Fruit fly (Drosophila melanogaster) whole organism, embryonic: Measurements from ENCODE around the gene CG33090.

ENCODE experiments used
- Awh ChIP-seq: fragments of 200-800 bp; sonication (Bioruptor generic); IDR thresholded peaks from 2 replicates; pipeline ENCODE4, ENCODE4 v1.3.6; 2022; ENCODE audit warnings: missing biosample characterization, missing genetic modification characterization
- Blimp-1 ChIP-seq: fragments of 200-800 bp; sonication (Bioruptor generic); optimal IDR thresholded peaks from 3 replicates; lab custom pipeline; 2018; ENCODE audit warnings: missing biosample characterization, missing genetic modification characterization, mild to moderate bottlenecking, moderate library complexity, missing genetic modification reagents
- CG10209 ChIP-seq: fragments of 200-800 bp; sonication (Bioruptor generic); optimal IDR thresholded peaks from 3 replicates; lab custom pipeline; 2017; ENCODE audit warnings: missing biosample characterization, mild to moderate bottlenecking, missing genetic modification characterization, missing genetic modification reagents
- CG12219 ChIP-seq: fragments of 200-800 bp; sonication (Bioruptor generic); optimal IDR thresholded peaks from 3 replicates; lab custom pipeline; 2018; ENCODE audit warnings: missing biosample characterization, mild to moderate bottlenecking, missing genetic modification characterization
- CG1603 ChIP-seq: fragments of 200-800 bp; sonication (Bioruptor generic); optimal IDR thresholded peaks from 2 replicates; lab custom pipeline; 2019; ENCODE audit warnings: missing biosample characterization, mild to moderate bottlenecking, missing genetic modification characterization, moderate library complexity
- CG17359 ChIP-seq: fragments of 200-800 bp; sonication (Bioruptor generic); optimal IDR thresholded peaks from 3 replicates; lab custom pipeline; 2018; ENCODE audit warnings: missing biosample characterization, mild to moderate bottlenecking, missing genetic modification characterization, moderate library complexity
- CG17385 ChIP-seq: fragments of 200-800 bp; sonication (Bioruptor generic); optimal IDR thresholded peaks from 3 replicates; lab custom pipeline; 2018; ENCODE audit warnings: missing biosample characterization, mild to moderate bottlenecking, missing genetic modification characterization
- CG17568 ChIP-seq: fragments of 200-800 bp; sonication (Bioruptor generic); optimal IDR thresholded peaks from 2 replicates; lab custom pipeline; 2018; ENCODE audit warnings: missing biosample characterization, mild to moderate bottlenecking, missing genetic modification characterization, moderate library complexity
- CG18619 ChIP-seq: fragments of 200-800 bp; sonication (Bioruptor generic); optimal IDR thresholded peaks from 3 replicates; lab custom pipeline; 2017; ENCODE audit warnings: missing biosample characterization, mild to moderate bottlenecking, missing genetic modification characterization
- CG2202 ChIP-seq: fragments of 200-800 bp; sonication (Bioruptor generic); optimal IDR thresholded peaks from 2 replicates; lab custom pipeline; 2018; ENCODE audit warnings: missing biosample characterization, mild to moderate bottlenecking, missing genetic modification characterization
- CG2678 ChIP-seq: fragments of 200-800 bp; sonication (Bioruptor generic); optimal IDR thresholded peaks from 3 replicates; lab custom pipeline; 2019; ENCODE audit warnings: missing biosample characterization, mild to moderate bottlenecking, missing genetic modification characterization, moderate library complexity
- CG2875 ChIP-seq: fragments of 200-800 bp; sonication (Bioruptor generic); optimal IDR thresholded peaks from 2 replicates; lab custom pipeline; 2017; ENCODE audit warnings: missing biosample characterization, mild to moderate bottlenecking, missing genetic modification characterization, missing genetic modification reagents
- CG31441 ChIP-seq: fragments of 200-800 bp; sonication (Bioruptor generic); IDR thresholded peaks from 2 replicates; pipeline ENCODE4 v1.3.6; 2022; ENCODE audit warnings: missing biosample characterization, missing genetic modification characterization
- CG32767 ChIP-seq: fragments of 200-800 bp; sonication (Bioruptor generic); IDR thresholded peaks from 2 replicates; pipeline ENCODE4 v1.3.6; 2022; ENCODE audit warnings: missing biosample characterization, missing genetic modification characterization
- CG34376 ChIP-seq: fragments of 200-800 bp; sonication (Bioruptor generic); optimal IDR thresholded peaks from 2 replicates; lab custom pipeline; 2018; ENCODE audit warnings: missing biosample characterization, mild to moderate bottlenecking, missing genetic modification characterization
- CG4360 ChIP-seq: fragments of 200-800 bp; sonication (Bioruptor generic); IDR thresholded peaks from 2 replicates; pipeline ENCODE4 v1.3.6; 2022; ENCODE audit warnings: missing biosample characterization, missing genetic modification characterization
- CG4854 ChIP-seq: fragments of 200-800 bp; sonication (Bioruptor generic); optimal IDR thresholded peaks from 2 replicates; lab custom pipeline; 2016; ENCODE audit warnings: missing biosample characterization, missing genetic modification characterization, inconsistent platforms
- CG7357 ChIP-seq: fragments of 200-800 bp; sonication (Bioruptor generic); IDR thresholded peaks from 3 replicates; pipeline ENCODE4 v1.3.6; 2022; ENCODE audit warnings: missing biosample characterization, missing genetic modification characterization
- CG8924 ChIP-seq: fragments of 200-800 bp; optimal IDR thresholded peaks from 3 replicates; lab custom pipeline; 2019; ENCODE audit warnings: missing biosample characterization, mild to moderate bottlenecking, missing genetic modification characterization, moderate library complexity
- D19B ChIP-seq: fragments of 200-800 bp; sonication (Bioruptor generic); optimal IDR thresholded peaks from 2 replicates; lab custom pipeline; 2017; ENCODE audit warnings: missing biosample characterization, mild to moderate bottlenecking, missing genetic modification characterization
- Dref ChIP-seq: fragments of 200-800 bp; sonication (Bioruptor generic); IDR thresholded peaks from 2 replicates; pipeline ENCODE4 v1.3.6; 2022; ENCODE audit warnings: missing biosample characterization, missing genetic modification characterization
- Fer3 ChIP-seq: fragments of 200-800 bp; sonication (Bioruptor generic); optimal IDR thresholded peaks from 2 replicates; lab custom pipeline; 2018; ENCODE audit warnings: missing biosample characterization, mild to moderate bottlenecking, missing genetic modification characterization, moderate library complexity
- Sox100B ChIP-seq: fragments of 200-800 bp; sonication (Bioruptor generic); optimal IDR thresholded peaks from 3 replicates; lab custom pipeline; 2018; ENCODE audit warnings: missing biosample characterization, mild to moderate bottlenecking, missing genetic modification characterization
- aop ChIP-seq: fragments of 200-800 bp; sonication (Bioruptor generic); IDR thresholded peaks from 2 replicates; pipeline ENCODE4 v1.3.6; 2022; ENCODE audit warnings: missing biosample characterization, missing genetic modification characterization
- bab2 ChIP-seq: fragments of 200-800 bp; sonication (Bioruptor generic); optimal IDR thresholded peaks from 2 replicates; lab custom pipeline; 2016; ENCODE audit warnings: missing biosample characterization, missing genetic modification characterization
- ci ChIP-seq: fragments of 200-800 bp; sonication (Bioruptor generic); IDR thresholded peaks from 3 replicates; pipeline ENCODE4 v1.3.6; 2022; ENCODE audit warnings: missing biosample characterization, missing genetic modification characterization
- dan ChIP-seq: fragments of 200-800 bp; sonication (Bioruptor generic); IDR thresholded peaks from 2 replicates; pipeline ENCODE4 v1.3.6; 2022; ENCODE audit warnings: missing biosample characterization, missing genetic modification characterization
- fd64A ChIP-seq: fragments of 200-800 bp; sonication (Bioruptor generic); optimal IDR thresholded peaks from 3 replicates; lab custom pipeline; 2018; ENCODE audit warnings: missing biosample characterization, mild to moderate bottlenecking, missing genetic modification characterization
- gem ChIP-seq: fragments of 200-800 bp; sonication (Bioruptor generic); optimal IDR thresholded peaks from 2 replicates; lab custom pipeline; 2019; ENCODE audit warnings: missing biosample characterization, mild to moderate bottlenecking, missing genetic modification characterization, moderate library complexity
- gsb-n ChIP-seq: fragments of 200-800 bp; sonication (Bioruptor generic); optimal IDR thresholded peaks from 3 replicates; lab custom pipeline; 2018; ENCODE audit warnings: missing biosample characterization, mild to moderate bottlenecking, missing genetic modification characterization
- insv ChIP-seq, 2 experiments: fragments of 200-800 bp; sonication (Bioruptor generic); optimal IDR thresholded peaks; 3 replicates each; lab custom pipeline; 2016 to 2018; ENCODE audit warnings: missing biosample characterization in 2 of 2, missing genetic modification characterization in 2 of 2
- ken ChIP-seq: fragments of 200-800 bp; sonication (Bioruptor generic); IDR thresholded peaks from 3 replicates; pipeline ENCODE4 v1.3.6; 2022; ENCODE audit warnings: missing biosample characterization, missing genetic modification characterization
- nau ChIP-seq: fragments of 200-800 bp; sonication (Bioruptor generic); optimal IDR thresholded peaks from 3 replicates; lab custom pipeline; 2017; ENCODE audit warnings: missing biosample characterization, mild to moderate bottlenecking, missing genetic modification characterization, missing genetic modification reagents
- sc ChIP-seq, 3 experiments: fragments of >200 bp in 2 of 3; fragments of 200-800 bp in 1 of 3; sonication (Bioruptor generic) in 1 of 3; optimal IDR thresholded peaks; 2 replicates in 2 of 3; 3 replicates in 1 of 3; lab custom pipeline; 2017; ENCODE audit warnings: mild to moderate bottlenecking in 1 of 3, missing biosample characterization in 1 of 3, missing genetic modification characterization in 1 of 3, missing genetic modification reagents in 1 of 3
- seq ChIP-seq: fragments of 200-800 bp; sonication (Bioruptor generic); IDR thresholded peaks from 2 replicates; pipeline ENCODE4 v1.3.6; 2022; ENCODE audit warnings: missing biosample characterization, missing genetic modification characterization
- sob ChIP-seq: fragments of 200-800 bp; sonication (Bioruptor generic); IDR thresholded peaks from 2 replicates; pipeline ENCODE4 v1.3.6; 2022; ENCODE audit warnings: missing biosample characterization, missing genetic modification characterization
- unpg ChIP-seq: fragments of 200-800 bp; sonication (Bioruptor generic); optimal IDR thresholded peaks from 3 replicates; lab custom pipeline; 2018; ENCODE audit warnings: missing biosample characterization, mild to moderate bottlenecking, missing genetic modification characterization, moderate library complexity
- vfl ChIP-seq: fragments of 200-800 bp; sonication (Bioruptor generic); optimal IDR thresholded peaks from 2 replicates; lab custom pipeline; 2016; ENCODE audit warnings: missing biosample characterization, missing genetic modification characterization
- wek ChIP-seq: fragments of 200-800 bp; sonication (Bioruptor generic); optimal IDR thresholded peaks from 3 replicates; lab custom pipeline; 2018; ENCODE audit warnings: missing biosample characterization, mild to moderate bottlenecking, missing genetic modification characterization, moderate library complexity
- zen2 ChIP-seq: fragments of 200-800 bp; sonication (Bioruptor generic); IDR thresholded peaks from 3 replicates; pipeline ENCODE4 v1.3.6; 2022; ENCODE audit warnings: missing biosample characterization, missing genetic modification characterization; ENCODE audit not compliant: partially characterized antibody
- zfh1 ChIP-seq: fragments of 200-800 bp; sonication (Bioruptor generic); IDR thresholded peaks from 3 replicates; pipeline ENCODE4 v1.3.6; 2022; ENCODE audit warnings: missing biosample characterization, missing genetic modification characterization

The CG33090 gene

DNA sequence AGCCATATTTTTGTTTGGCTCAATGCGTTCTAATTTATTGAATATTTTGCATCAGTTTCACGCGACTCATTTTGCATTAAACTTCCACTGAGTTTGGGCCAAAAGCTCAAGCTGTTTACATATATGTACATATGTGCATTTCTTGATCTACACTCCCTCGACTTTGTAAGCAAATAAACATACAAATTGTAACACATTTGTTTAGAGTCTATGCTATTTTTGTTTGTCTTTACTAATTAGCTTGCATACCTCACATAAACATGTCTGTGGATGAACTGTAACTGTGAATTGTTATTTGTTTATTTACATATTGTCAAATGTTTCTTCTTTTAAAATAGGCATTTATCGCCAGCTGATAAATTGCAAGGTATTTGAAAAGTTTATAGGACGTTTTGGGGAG, 26.4 kb upstream of the CG33090 start (continued):
- TF ChIP-seq CG34376 (GFP tag; lab: Kevin White, UChicago) (no peak), CG2202 (peak; percentile 8), CG1603 (peak; percentile 61), CG17359 (peak; percentile 59), fd64A (GFP tag; lab: Kevin White, UChicago) (peak; percentile 44), bab2 (GFP tag; lab: Kevin White, UChicago) (peak; percentile 6), CG2875 (GFP tag; lab: Kevin White, UChicago) (peak; percentile 30), CG10209 (GFP tag; lab: Kevin White, UChicago) (no peak), Blimp-1 (GFP tag; lab: Kevin White, UChicago) (peak; percentile 54), CG31441 (GFP tag; lab: Robert Waterston, UW) (peak; percentile 13; the same call in 1 of the 2 replicates), D19B (GFP tag; lab: Kevin White, UChicago) (no peak), zfh1 (GFP tag; lab: Robert Waterston, UW) (0 out of 3 replicates have a peak, but pooled peaks have one; percentile 27), CG17385 (GFP tag; lab: Kevin White, UChicago) (peak; percentile 7), insv (GFP tag; optimal IDR thresholded peaks at IDR 0.05; lab: Kevin White, UChicago) (no peak), wek (GFP tag; lab: Kevin White, UChicago) (peak; percentile 16), sob (GFP tag; lab: Robert Waterston, UW) (no peak), ci (0 out of 3 replicates have a peak, but pooled peaks have one; percentile 17), CG4360 (GFP tag; lab: Robert Waterston, UW) (no peak), CG32767 (GFP tag; lab: Robert Waterston, UW) (no peak), Dref (GFP tag; lab: Robert Waterston, UW) (no peak), gem (peak; percentile 45), dan (GFP tag; lab: Robert Waterston, UW) (no peak), CG4854 (peak; percentile 3), CG8924 (tag; lab: Kevin White, UChicago) (no peak), vfl (GFP tag; lab: Kevin White, UChicago) (no peak), unpg (GFP tag; lab: Kevin White, UChicago) (peak; percentile 47), Fer3 (tag; lab: Kevin White, UChicago) (no peak), CG2678 (tag; lab: Kevin White, UChicago) (peak; percentile 34), zen2 (GFP tag; lab: Robert Waterston, UW) (no peak), sc (optimal IDR thresholded peaks at IDR 0.05; lab: Kevin White, UChicago) (no peak), sc (GFP tag; optimal IDR thresholded peaks at IDR 0.05; lab: Kevin White, UChicago) (peak; percentile 21), CG18619 (GFP tag; lab: Kevin White, UChicago) (peak; percentile 0), CG17568 (GFP tag; lab: Kevin White, UChicago) (peak; percentile 61), seq (0 out of 2 replicates have a peak, but pooled peaks have one; percentile 26), CG12219 (peak; percentile 13), Sox100B (peak; percentile 24), ken (no peak), gsb-n (tag; lab: Kevin White, UChicago) (peak; percentile 51), CG7357 (GFP tag; lab: Robert Waterston, UW) (no peak), Awh (GFP tag; lab: Robert Waterston, UW) (peak; percentile 49; the same call in 1 of the 2 replicates), nau (GFP tag; lab: Kevin White, UChicago) (peak; percentile 41), aop (GFP tag; lab: Robert Waterston, UW) (no peak)
